Worm (Caenorhabditis elegans) whole organism, young adult: ENCODE measurements around the gene lec-3.

Experiments
- F49E8.2 ChIP-seq: sonication (generic microtip); optimal IDR thresholded peaks from 3 replicates; lab custom pipeline; 2017; ENCODE audit warnings: missing genetic modification characterization, mild to moderate bottlenecking, missing compliant biosample characterization, antibody characterized with exemption, moderate library complexity; ENCODE audit not compliant: insufficient read depth
- atf-7 ChIP-seq: sonication (generic microtip); optimal IDR thresholded peaks from 2 replicates; lab custom pipeline; 2017; ENCODE audit warnings: mild to moderate bottlenecking, missing genetic modification characterization, missing compliant biosample characterization
- ceh-27 ChIP-seq: fragments of 200-800 bp; sonication (Bioruptor generic); optimal IDR thresholded peaks from 2 replicates; lab custom pipeline; 2018; ENCODE audit warnings: mild to moderate bottlenecking, missing genetic modification characterization, moderate library complexity, missing compliant biosample characterization
- dpl-1 ChIP-seq: fragments of 150-350 bp; optimal IDR thresholded peaks from 2 replicates; lab custom pipeline; 2014; ENCODE audit warnings: missing biosample characterization, missing genetic modification reagents, missing genetic modification characterization
- efl-1 ChIP-seq: fragments of 150-350 bp; optimal IDR thresholded peaks from 2 replicates; lab custom pipeline; 2014; ENCODE audit warnings: missing biosample characterization, missing genetic modification reagents, missing genetic modification characterization
- hmg-1.2 ChIP-seq: fragments of 200-800 bp; sonication (Bioruptor generic); IDR thresholded peaks from 2 replicates; pipeline ENCODE4 v1.3.6; 2022; ENCODE audit warnings: missing genetic modification reagents, missing genetic modification characterization, missing compliant biosample characterization
- hmg-20 ChIP-seq: fragments of 200-800 bp; sonication (Bioruptor generic); IDR thresholded peaks from 2 replicates; pipeline ENCODE4 v1.3.6; 2022; ENCODE audit warnings: missing genetic modification reagents, missing genetic modification characterization, missing compliant biosample characterization
- lin-40 ChIP-seq: sonication (generic microtip); optimal IDR thresholded peaks from 2 replicates; lab custom pipeline; 2016; ENCODE audit warnings: missing genetic modification characterization, mild to moderate bottlenecking, missing compliant biosample characterization, missing genotype, missing genetic modification reagents
- zim-3 ChIP-seq: sonication (generic microtip); optimal IDR thresholded peaks from 2 replicates; lab custom pipeline; 2017; ENCODE audit warnings: mild to moderate bottlenecking, missing genetic modification characterization, moderate library complexity, missing compliant biosample characterization

- TF ChIP-seq ceh-27 (GFP tag; lab: Kevin White, UChicago), result no peak
- TF ChIP-seq atf-7 (tag; lab: Kevin White, UChicago), result no peak
- TF ChIP-seq lin-40 (tag; lab: Kevin White, UChicago), result no peak
- TF ChIP-seq efl-1 (GFP tag; lab: Kevin White, UChicago), result no peak
- TF ChIP-seq zim-3 (tag; lab: Kevin White, UChicago), result no peak
- TF ChIP-seq hmg-20, result no peak
- TF ChIP-seq hmg-1.2 (GFP tag; lab: Robert Waterston, UW), result no peak
- no peak for TF ChIP-seq dpl-1 (GFP tag; lab: Kevin White, UChicago)
- TF ChIP-seq F49E8.2 (tag; lab: Kevin White, UChicago), result no peak
Observed at ce11 chrII:10021749-10022148, 30.8 kb downstream of the lec-3 start.
